Worm (Caenorhabditis elegans) whole organism, midembryonic: Measurements from ENCODE around the gene ins-17.

Source experiments
- T22C8.4 ChIP-seq: fragments of 200-800 bp; sonication (Bioruptor generic); IDR thresholded peaks from 2 replicates; pipeline ENCODE4 v1.3.6; 2022; ENCODE audit warnings: missing genetic modification characterization, missing compliant biosample characterization
- cog-1 ChIP-seq: sonication (generic microtip); optimal IDR thresholded peaks from 2 replicates; lab custom pipeline; 2016; ENCODE audit warnings: missing genetic modification characterization, missing compliant biosample characterization
- flt-1 ChIP-seq: fragments of 200-800 bp; sonication (Bioruptor generic); IDR thresholded peaks from 2 replicates; pipeline ENCODE4 v1.3.6; 2022; ENCODE audit warnings: missing genetic modification characterization, missing compliant biosample characterization
- klf-2 ChIP-seq: fragments of 200-800 bp; sonication (Bioruptor generic); conservative IDR thresholded peaks from 2 replicates; pipeline ENCODE4 v1.3.6; 2022; ENCODE audit warnings: missing genetic modification reagents, missing genetic modification characterization, missing compliant biosample characterization
- med-1 ChIP-seq: sonication (generic microtip); optimal IDR thresholded peaks from 2 replicates; lab custom pipeline; 2017; ENCODE audit warnings: missing genetic modification characterization, mild to moderate bottlenecking, missing compliant biosample characterization, antibody characterized with exemption, missing genetic modification reagents; ENCODE audit not compliant: insufficient read depth
- ref-1 ChIP-seq: fragments of 200-800 bp; sonication (Bioruptor generic); conservative IDR thresholded peaks from 2 replicates; pipeline ENCODE4 v1.3.6; 2022; ENCODE audit warnings: missing genetic modification reagents, missing genetic modification characterization, missing compliant biosample characterization

- TF ChIP-seq flt-1 (GFP tag; lab: Robert Waterston, UW) (no peak), T22C8.4 (GFP tag; lab: Robert Waterston, UW) (no peak), ref-1 (GFP tag; lab: Robert Waterston, UW) (no peak), cog-1 (tag; lab: Kevin White, UChicago) (no peak), klf-2 (GFP tag; lab: Robert Waterston, UW) (no peak), med-1 (GFP tag; lab: Kevin White, UChicago) (no peak)
Measured at ce11 chrIII:4496085-4496484, 18.7 kb upstream of the ins-17 start.
